Fruit fly (Drosophila melanogaster) whole organism, wandering third instar larva: ENCODE results near the gene betaTub85D.

Experiments used
- Abd-B ChIP-seq: fragments of >200 bp; optimal IDR thresholded peaks from 2 replicates; lab custom pipeline; 2017; ENCODE audit warnings: missing biosample characterization, missing genetic modification characterization
- CG32264 ChIP-seq: fragments of 200-800 bp; sonication (Bioruptor generic); optimal IDR thresholded peaks from 2 replicates; lab custom pipeline; 2016; ENCODE audit warnings: missing biosample characterization, missing genetic modification characterization
- CG9705 ChIP-seq: fragments of 200-800 bp; sonication (Bioruptor generic); optimal IDR thresholded peaks from 2 replicates; lab custom pipeline; 2018; ENCODE audit warnings: missing biosample characterization, mild to moderate bottlenecking, missing genetic modification characterization
- CrebA ChIP-seq: fragments of 200-800 bp; sonication (Bioruptor generic); optimal IDR thresholded peaks from 2 replicates; lab custom pipeline; 2016; ENCODE audit warnings: missing biosample characterization, mild to moderate bottlenecking, missing genetic modification characterization, borderline replicate concordance
- Dfd ChIP-seq: fragments of >200 bp; optimal IDR thresholded peaks from 2 replicates; lab custom pipeline; 2017; ENCODE audit warnings: missing biosample characterization, missing genetic modification characterization
- Dif ChIP-seq: fragments of 200-275, 200-300 bp; sonication (Bioruptor generic); optimal IDR thresholded peaks from 2 replicates; lab custom pipeline; 2018; ENCODE audit warnings: missing biosample characterization, missing genetic modification characterization; ENCODE audit not compliant: partially characterized antibody
- GATAd ChIP-seq: sonication (Bioruptor generic); optimal IDR thresholded peaks from 2 replicates; lab custom pipeline; 2016; ENCODE audit warnings: missing biosample characterization, missing genetic modification characterization
- HLH106 ChIP-seq: fragments of 200-800 bp; optimal IDR thresholded peaks from 3 replicates; lab custom pipeline; 2019; ENCODE audit warnings: missing biosample characterization, mild to moderate bottlenecking, missing genetic modification characterization, moderate library complexity
- Hnf4 ChIP-seq: fragments of 200-800 bp; sonication (Bioruptor generic); optimal IDR thresholded peaks from 2 replicates; lab custom pipeline; 2016; ENCODE audit warnings: missing biosample characterization, mild to moderate bottlenecking, missing genetic modification characterization
- Hr78 ChIP-seq: fragments of >200 bp; optimal IDR thresholded peaks from 2 replicates; lab custom pipeline; 2017; ENCODE audit warnings: missing biosample characterization, missing genetic modification characterization
- Hr83 ChIP-seq: fragments of 200-300 bp; sonication (Bioruptor generic); optimal IDR thresholded peaks from 2 replicates; lab custom pipeline; 2016; ENCODE audit warnings: missing biosample characterization, mild to moderate bottlenecking, missing genetic modification characterization, moderate library complexity; ENCODE audit not compliant: poor library complexity, severe bottlenecking
- Jra ChIP-seq: sonication (Bioruptor generic); optimal IDR thresholded peaks from 2 replicates; lab custom pipeline; 2016; ENCODE audit warnings: missing biosample characterization, missing genetic modification characterization
- Mio ChIP-seq: sonication (Bioruptor generic); optimal IDR thresholded peaks from 2 replicates; lab custom pipeline; 2016; ENCODE audit warnings: missing biosample characterization, missing genetic modification characterization
- Myc ChIP-seq: fragments of >200 bp; optimal IDR thresholded peaks from 2 replicates; lab custom pipeline; 2017
- N ChIP-seq: fragments of >200 bp; optimal IDR thresholded peaks from 2 replicates; lab custom pipeline; 2018; ENCODE audit warnings: missing biosample characterization, missing external identifiers, missing genetic modification characterization
- OdsH ChIP-seq: fragments of 200-800 bp; sonication (Bioruptor generic); optimal IDR thresholded peaks from 2 replicates; lab custom pipeline; 2016; ENCODE audit warnings: missing biosample characterization, mild to moderate bottlenecking, missing genetic modification characterization
- Rel ChIP-seq, 2 experiments: fragments of 200-800 bp; sonication (Bioruptor generic) in 1 of 2; optimal IDR thresholded peaks; 2 replicates in 1 of 2; 3 replicates in 1 of 2; lab custom pipeline; 2016 to 2019; ENCODE audit warnings: mild to moderate bottlenecking in 2 of 2, missing biosample characterization in 2 of 2, missing genetic modification characterization in 2 of 2, moderate library complexity in 1 of 2
- Sp1 ChIP-seq: fragments of 200-800 bp; sonication (Bioruptor generic); optimal IDR thresholded peaks from 3 replicates; lab custom pipeline; 2019; ENCODE audit warnings: missing biosample characterization, mild to moderate bottlenecking, missing genetic modification characterization, moderate library complexity
- Vsx2 ChIP-seq: fragments of 200-300, 225-300 bp; sonication (Bioruptor generic); optimal IDR thresholded peaks from 2 replicates; lab custom pipeline; 2018; ENCODE audit warnings: missing biosample characterization, missing genetic modification characterization; ENCODE audit not compliant: partially characterized antibody
- br ChIP-seq: fragments of 200-800 bp; sonication (Bioruptor generic); optimal IDR thresholded peaks from 2 replicates; lab custom pipeline; 2016; ENCODE audit warnings: missing biosample characterization, missing genetic modification characterization
- brk ChIP-seq: fragments of 200-800 bp; sonication (Bioruptor generic); optimal IDR thresholded peaks from 2 replicates; lab custom pipeline; 2016; ENCODE audit warnings: missing biosample characterization, mild to moderate bottlenecking, missing genetic modification characterization
- dl ChIP-seq, 2 experiments: fragments of 175-275, 200-275 bp in 1 of 2; fragments of 200-275 bp in 1 of 2; sonication (Bioruptor generic); optimal IDR thresholded peaks; lab custom pipeline; 2018; ENCODE audit warnings: mild to moderate bottlenecking in 2 of 2, missing biosample characterization in 2 of 2, missing genetic modification characterization in 2 of 2, moderate library complexity in 2 of 2; ENCODE audit not compliant: partially characterized antibody in 2 of 2, insufficient read depth in 1 of 2
- dmrt93B ChIP-seq: fragments of 200-800 bp; sonication (Bioruptor generic); optimal IDR thresholded peaks from 2 replicates; lab custom pipeline; 2018; ENCODE audit warnings: missing biosample characterization, mild to moderate bottlenecking, missing genetic modification characterization
- dsf ChIP-seq: sonication (Bioruptor generic); optimal IDR thresholded peaks from 2 replicates; lab custom pipeline; 2016; ENCODE audit warnings: missing biosample characterization, missing genetic modification characterization, borderline replicate concordance
- ey ChIP-seq: fragments of 200-800 bp; sonication (Bioruptor generic); optimal IDR thresholded peaks from 2 replicates; lab custom pipeline; 2016; ENCODE audit warnings: missing biosample characterization, missing genetic modification characterization
- foxo ChIP-seq, 2 experiments: fragments of 200-800 bp; sonication (Bioruptor generic); optimal IDR thresholded peaks; 2 replicates in 1 of 2; 3 replicates in 1 of 2; lab custom pipeline; 2016 to 2017; ENCODE audit warnings: missing biosample characterization in 2 of 2, missing genetic modification characterization in 2 of 2
- fru ChIP-seq: fragments of 200-800 bp; sonication (Bioruptor generic); optimal IDR thresholded peaks from 3 replicates; lab custom pipeline; 2016; ENCODE audit warnings: missing biosample characterization, mild to moderate bottlenecking, missing genetic modification characterization
- h ChIP-seq: fragments of 200-800 bp; sonication (Bioruptor generic); optimal IDR thresholded peaks from 3 replicates; lab custom pipeline; 2016; ENCODE audit warnings: missing biosample characterization, mild to moderate bottlenecking, missing genetic modification characterization
- jim ChIP-seq: fragments of 175-275, 200-325 bp; sonication (Bioruptor generic); optimal IDR thresholded peaks from 2 replicates; lab custom pipeline; 2016; ENCODE audit warnings: missing biosample characterization, mild to moderate bottlenecking, missing genetic modification characterization
- lola ChIP-seq: fragments of >200 bp; optimal IDR thresholded peaks from 2 replicates; lab custom pipeline; 2017; ENCODE audit warnings: missing biosample characterization, missing genetic modification characterization
- pan ChIP-seq: fragments of >200 bp; optimal IDR thresholded peaks from 2 replicates; lab custom pipeline; 2017
- psq ChIP-seq: fragments of 200-800 bp; sonication (Bioruptor generic); optimal IDR thresholded peaks from 3 replicates; lab custom pipeline; 2017; ENCODE audit warnings: missing biosample characterization, mild to moderate bottlenecking, missing genetic modification characterization, moderate library complexity
- rgr ChIP-seq: fragments of 200-800 bp; sonication (Bioruptor generic); optimal IDR thresholded peaks from 3 replicates; lab custom pipeline; 2016; ENCODE audit warnings: missing biosample characterization, mild to moderate bottlenecking, missing genetic modification characterization
- sage ChIP-seq: fragments of 200-800 bp; sonication (Bioruptor generic); optimal IDR thresholded peaks from 2 replicates; lab custom pipeline; 2016; ENCODE audit warnings: missing biosample characterization, mild to moderate bottlenecking, missing genetic modification characterization
- sv ChIP-seq: fragments of 200-800 bp; sonication (Bioruptor generic); optimal IDR thresholded peaks from 3 replicates; lab custom pipeline; 2016; ENCODE audit warnings: missing biosample characterization, missing genetic modification characterization
- tai ChIP-seq: sonication (Bioruptor generic); optimal IDR thresholded peaks from 2 replicates; lab custom pipeline; 2016; ENCODE audit warnings: missing biosample characterization, missing genetic modification characterization
- usp ChIP-seq: fragments of >200 bp; optimal IDR thresholded peaks from 2 replicates; lab custom pipeline; 2017; ENCODE audit warnings: missing biosample characterization, missing genetic modification characterization
- woc ChIP-seq: sonication (Bioruptor generic); optimal IDR thresholded peaks from 2 replicates; lab custom pipeline; 2016; ENCODE audit warnings: missing biosample characterization, mild to moderate bottlenecking, missing genetic modification characterization

The betaTub85D gene

dm6 chr3R:9393542-9394025 is 16.5 kb downstream of the betaTub85D start:
- TF ChIP-seq lola (no peak), CG9705 (GFP tag; lab: Kevin White, UChicago) (peak; percentile 81), Hr83 (GFP tag; lab: Kevin White, UChicago) (peak; percentile 61), OdsH (GFP tag; lab: Kevin White, UChicago) (peak; percentile 94), CG32264 (GFP tag; lab: Kevin White, UChicago) (peak; percentile 77), Myc (lab: Kevin White, UChicago) (no peak), br (peak; percentile 89), Jra (GFP tag; lab: Kevin White, UChicago) (peak; percentile 74), ey (GFP tag; lab: Kevin White, UChicago) (peak; percentile 92), Vsx2 (no peak), CrebA (GFP tag; lab: Kevin White, UChicago) (no peak), sage (peak; percentile 88), psq (GFP tag; lab: Kevin White, UChicago) (peak; percentile 86), jim (GFP tag; lab: Kevin White, UChicago) (no peak), Dif (no peak), tai (GFP tag; lab: Kevin White, UChicago) (no peak), pan (lab: Kevin White, UChicago) (no peak), N (GFP tag; lab: Kevin White, UChicago) (no peak), usp (GFP tag; lab: Kevin White, UChicago) (no peak), sv (GFP tag; lab: Kevin White, UChicago) (no peak), Hr78 (GFP tag; lab: Kevin White, UChicago) (no peak), dmrt93B (GFP tag; lab: Kevin White, UChicago) (peak; percentile 87), Sp1 (GFP tag; lab: Kevin White, UChicago) (peak; percentile 94), Rel (GFP tag; optimal IDR thresholded peaks at IDR 0.05; lab: Kevin White, UChicago) (peak; percentile 76), Rel (tag; optimal IDR thresholded peaks at IDR 0.05; lab: Kevin White, UChicago) (no peak), woc (GFP tag; lab: Kevin White, UChicago) (peak; percentile 82), Abd-B (GFP tag; lab: Kevin White, UChicago) (no peak), h (GFP tag; lab: Kevin White, UChicago) (peak; percentile 94), GATAd (GFP tag; lab: Kevin White, UChicago) (peak; percentile 54), foxo (GFP tag; optimal IDR thresholded peaks at IDR 0.05; lab: Kevin White, UChicago) (peak; percentile 34 to 94), Hnf4 (GFP tag; lab: Kevin White, UChicago) (peak; percentile 89), dl (GFP tag; optimal IDR thresholded peaks at IDR 0.05; lab: Kevin White, UChicago; ENCODE audit: insufficient read depth in 1 of 2, partially characterized antibody in 2 of 2) (no peak), fru (GFP tag; lab: Kevin White, UChicago) (peak; percentile 94), Dfd (GFP tag; lab: Kevin White, UChicago) (no peak), dsf (GFP tag; lab: Kevin White, UChicago) (peak; percentile 62), brk (GFP tag; lab: Kevin White, UChicago) (peak; percentile 86), HLH106 (tag; lab: Kevin White, UChicago) (peak; percentile 94), rgr (GFP tag; lab: Kevin White, UChicago) (peak; percentile 94), Mio (GFP tag; lab: Kevin White, UChicago) (no peak)

DNA sequence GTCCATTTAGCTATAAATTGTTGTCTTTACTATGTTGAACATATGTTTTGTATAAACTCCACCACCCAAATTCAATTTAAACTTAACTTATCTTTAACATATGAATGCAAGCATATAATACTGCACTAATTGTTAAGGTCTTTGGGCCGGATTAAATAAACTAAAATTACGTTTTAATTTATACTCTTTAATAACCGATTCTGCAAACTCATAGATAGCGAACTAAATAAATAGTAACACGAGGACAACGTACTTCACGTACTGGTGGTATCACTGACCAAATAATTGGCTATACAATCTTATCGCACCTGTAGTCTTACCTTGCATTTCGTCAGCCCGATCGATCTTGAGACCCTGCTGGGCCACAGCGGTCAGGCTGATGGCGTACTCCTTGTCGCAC is 17.7 kb downstream of the betaTub85D start:
- TF ChIP-seq Abd-B (GFP tag; lab: Kevin White, UChicago) = no peak
- no peak for TF ChIP-seq rgr (GFP tag; lab: Kevin White, UChicago)
- TF ChIP-seq usp (GFP tag; lab: Kevin White, UChicago) = no peak
- no peak for TF ChIP-seq Hnf4 (GFP tag; lab: Kevin White, UChicago)
